Worm (Caenorhabditis elegans) whole organism, L2 larva: Measurements from ENCODE around the gene cpt-2.

Source experiments
- F13H6.1 ChIP-seq: sonication (generic microtip); optimal IDR thresholded peaks from 2 replicates; lab custom pipeline; 2016; ENCODE audit warnings: missing genetic modification characterization, missing compliant biosample characterization
- R02D3.7 ChIP-seq: fragments of 150-350 bp; optimal IDR thresholded peaks from 2 replicates; lab custom pipeline; 2014; ENCODE audit warnings: missing biosample characterization, missing genetic modification characterization
- ZK546.5 ChIP-seq: sonication (generic microtip); optimal IDR thresholded peaks from 2 replicates; lab custom pipeline; 2017; ENCODE audit warnings: missing biosample characterization, missing genetic modification characterization
- aly-2 ChIP-seq: fragments of 150-350 bp; optimal IDR thresholded peaks from 2 replicates; lab custom pipeline; 2014; ENCODE audit warnings: missing biosample characterization, missing genetic modification characterization
- ama-1 ChIP-seq: fragments of 150-350 bp; optimal IDR thresholded peaks from 2 replicates; lab custom pipeline; 2018; ENCODE audit warnings: inconsistent platforms
- blmp-1 ChIP-seq: sonication (generic microtip); optimal IDR thresholded peaks from 2 replicates; lab custom pipeline; 2017; ENCODE audit warnings: missing genetic modification characterization, mild to moderate bottlenecking, missing compliant biosample characterization, antibody characterized with exemption, moderate library complexity; ENCODE audit not compliant: insufficient read depth
- ceh-16 ChIP-seq: fragments of 150-350 bp; optimal IDR thresholded peaks from 2 replicates; lab custom pipeline; 2014; ENCODE audit warnings: missing biosample characterization, missing genetic modification characterization
- ceh-82 ChIP-seq: fragments of 150-350 bp; optimal IDR thresholded peaks from 2 replicates; lab custom pipeline; 2014; ENCODE audit warnings: missing biosample characterization, missing genetic modification characterization
- crh-2 ChIP-seq: sonication (generic microtip); optimal IDR thresholded peaks from 2 replicates; lab custom pipeline; 2017; ENCODE audit warnings: missing biosample characterization, missing genetic modification characterization
- dmd-4 ChIP-seq: sonication (generic microtip); optimal IDR thresholded peaks from 2 replicates; lab custom pipeline; 2017; ENCODE audit warnings: missing biosample characterization, missing genetic modification characterization
- egl-27 ChIP-seq: sonication (generic microtip); optimal IDR thresholded peaks from 3 replicates; lab custom pipeline; 2017; ENCODE audit warnings: missing biosample characterization, missing genetic modification reagents, missing genetic modification characterization
- elt-1 ChIP-seq: fragments of 150-350 bp; optimal IDR thresholded peaks from 2 replicates; lab custom pipeline; 2014; ENCODE audit warnings: missing biosample characterization, missing genetic modification characterization
- fos-1 ChIP-seq: fragments of 150-350 bp; optimal IDR thresholded peaks from 2 replicates; lab custom pipeline; 2014; ENCODE audit warnings: missing biosample characterization, missing genetic modification characterization
- gmeb-1 ChIP-seq: fragments of 150-350 bp; optimal IDR thresholded peaks from 2 replicates; lab custom pipeline; 2014; ENCODE audit warnings: missing biosample characterization, missing genetic modification characterization
- lin-11 ChIP-seq: fragments of 150-350 bp; sonication (generic microtip); optimal IDR thresholded peaks from 2 replicates; lab custom pipeline; 2014; ENCODE audit warnings: missing biosample characterization, missing genetic modification characterization, inconsistent platforms, mixed read lengths
- lin-13 ChIP-seq: fragments of 150-350 bp; optimal IDR thresholded peaks from 2 replicates; lab custom pipeline; 2014; ENCODE audit warnings: missing biosample characterization, missing genetic modification reagents, missing genetic modification characterization
- lin-39 ChIP-seq: fragments of 150-350 bp; optimal IDR thresholded peaks from 2 replicates; lab custom pipeline; 2014; ENCODE audit warnings: missing biosample characterization, missing genetic modification reagents, missing genetic modification characterization
- lsy-2 ChIP-seq, 2 experiments: fragments of 150-350 bp in 1 of 2; sonication (generic microtip) in 1 of 2; optimal IDR thresholded peaks; 2 replicates each; lab custom pipeline; 2014 to 2017; ENCODE audit warnings: missing biosample characterization in 2 of 2, missing genetic modification characterization in 2 of 2
- mbf-1 ChIP-seq: sonication (generic microtip); optimal IDR thresholded peaks from 2 replicates; lab custom pipeline; 2017; ENCODE audit warnings: missing biosample characterization, missing genetic modification characterization
- nhr-10 ChIP-seq: sonication (generic microtip); optimal IDR thresholded peaks from 2 replicates; lab custom pipeline; 2017; ENCODE audit warnings: missing biosample characterization, missing genetic modification characterization
- nhr-11 ChIP-seq: fragments of 150-350 bp; optimal IDR thresholded peaks from 2 replicates; lab custom pipeline; 2014; ENCODE audit warnings: missing biosample characterization, missing genetic modification characterization
- nhr-12 ChIP-seq: fragments of 150-350 bp; optimal IDR thresholded peaks from 2 replicates; lab custom pipeline; 2014; ENCODE audit warnings: missing biosample characterization, missing genetic modification characterization
- nhr-129 ChIP-seq: fragments of 150-350 bp; optimal IDR thresholded peaks from 2 replicates; lab custom pipeline; 2014; ENCODE audit warnings: missing biosample characterization, missing genetic modification characterization
- nhr-21 ChIP-seq: fragments of 150-350 bp; optimal IDR thresholded peaks from 2 replicates; lab custom pipeline; 2014; ENCODE audit warnings: missing biosample characterization, missing genetic modification characterization
- nhr-23 ChIP-seq: fragments of 150-350 bp; optimal IDR thresholded peaks from 2 replicates; lab custom pipeline; 2014; ENCODE audit warnings: missing biosample characterization, missing genetic modification reagents, missing genetic modification characterization
- nhr-237 ChIP-seq: fragments of 150-350 bp; optimal IDR thresholded peaks from 2 replicates; lab custom pipeline; 2014; ENCODE audit warnings: missing biosample characterization, missing genetic modification characterization
- nhr-25 ChIP-seq: fragments of 150-350 bp; sonication (generic microtip); optimal IDR thresholded peaks from 3 replicates; lab custom pipeline; 2014; ENCODE audit warnings: missing biosample characterization, missing genetic modification characterization
- nhr-77 ChIP-seq: fragments of 150-350 bp; optimal IDR thresholded peaks from 2 replicates; lab custom pipeline; 2014; ENCODE audit warnings: missing biosample characterization, missing genetic modification characterization
- peb-1 ChIP-seq: fragments of 150-350 bp; optimal IDR thresholded peaks from 2 replicates; lab custom pipeline; 2014; ENCODE audit warnings: missing biosample characterization, missing genetic modification characterization
- sem-4 ChIP-seq: fragments of 150-350 bp; optimal IDR thresholded peaks from 2 replicates; lab custom pipeline; 2014; ENCODE audit warnings: missing biosample characterization, missing genetic modification reagents, missing genetic modification characterization
- sma-3 ChIP-seq: sonication (generic microtip); optimal IDR thresholded peaks from 2 replicates; lab custom pipeline; 2016; ENCODE audit warnings: missing genetic modification reagents, missing genetic modification characterization, missing compliant biosample characterization
- snpc-4 ChIP-seq: fragments of 150-350 bp; optimal IDR thresholded peaks from 2 replicates; lab custom pipeline; 2014; ENCODE audit warnings: missing biosample characterization, missing genetic modification characterization
- unc-39 ChIP-seq: fragments of 150-350 bp; optimal IDR thresholded peaks from 2 replicates; lab custom pipeline; 2014; ENCODE audit warnings: missing biosample characterization, missing genetic modification characterization
- unc-55 ChIP-seq: fragments of 150-350 bp; sonication (generic microtip); optimal IDR thresholded peaks from 3 replicates; lab custom pipeline; 2014; ENCODE audit warnings: missing biosample characterization, missing genetic modification reagents, missing genetic modification characterization
- zag-1 ChIP-seq: fragments of 150-350 bp; optimal IDR thresholded peaks from 2 replicates; lab custom pipeline; 2014; ENCODE audit warnings: missing biosample characterization, missing genetic modification characterization
- ztf-4 ChIP-seq: fragments of 150-350 bp; optimal IDR thresholded peaks from 2 replicates; lab custom pipeline; 2014; ENCODE audit warnings: missing biosample characterization, missing genetic modification characterization

The cpt-2 gene

DNA sequence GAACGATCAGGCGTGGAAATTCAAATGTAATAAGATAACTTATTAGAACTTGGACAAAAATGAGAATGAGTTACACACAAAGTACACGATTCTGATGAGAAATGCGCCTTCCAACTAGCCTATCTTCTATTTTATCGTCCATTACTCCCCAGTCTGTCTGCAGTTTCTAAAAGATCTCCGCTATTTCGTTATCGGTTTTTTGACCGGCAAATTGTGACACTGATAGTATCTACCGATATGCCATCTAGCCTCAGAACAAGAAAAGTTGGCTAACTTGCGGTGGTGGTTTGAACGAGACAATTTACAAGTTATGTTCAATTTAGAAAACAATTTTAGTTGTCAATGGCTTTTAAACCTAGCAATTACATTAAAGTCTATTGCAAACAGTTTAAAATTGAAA lies 32.1 kb downstream of the cpt-2 start:
- TF ChIP-seq ceh-16 (tag; lab: Kevin White, UChicago): peak; percentile 95
- no peak for TF ChIP-seq lin-13 (GFP tag; lab: Kevin White, UChicago)
- TF ChIP-seq R02D3.7 (tag; lab: Kevin White, UChicago): no peak
- TF ChIP-seq elt-1 (tag; lab: Kevin White, UChicago): peak; percentile 89
- TF ChIP-seq sma-3: no peak
- TF ChIP-seq fos-1 (tag; lab: Kevin White, UChicago): peak; percentile 96
- TF ChIP-seq crh-2 (tag; lab: Kevin White, UChicago): peak; percentile 57
- TF ChIP-seq unc-39 (tag; lab: Kevin White, UChicago): no peak

DNA sequence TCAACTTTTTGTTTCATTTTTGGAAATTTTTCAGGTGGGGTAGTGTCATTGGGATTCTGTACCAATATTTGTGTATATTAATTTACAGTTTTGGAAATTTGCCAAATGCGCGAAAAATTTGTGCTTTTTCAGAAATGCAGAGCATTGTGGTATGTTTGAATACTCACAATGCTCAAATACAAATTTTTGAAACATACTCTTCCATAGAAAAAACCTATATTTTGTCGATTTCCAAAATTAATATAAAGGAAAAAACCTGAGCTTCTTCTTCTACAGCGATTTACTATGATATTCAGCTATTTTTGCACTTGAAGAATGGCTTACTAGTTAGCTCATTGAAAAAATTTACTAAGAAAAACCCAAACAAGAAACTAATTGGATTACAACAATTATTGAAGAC lies 33.5 kb downstream of the cpt-2 start:
- TF ChIP-seq sma-3 (no peak), gmeb-1 (no peak), R02D3.7 (tag; lab: Kevin White, UChicago) (no peak), unc-55 (no peak), lin-13 (GFP tag; lab: Kevin White, UChicago) (no peak), elt-1 (tag; lab: Kevin White, UChicago) (no peak), fos-1 (tag; lab: Kevin White, UChicago) (no peak), dmd-4 (tag; lab: Kevin White, UChicago) (no peak), nhr-10 (tag; lab: Kevin White, UChicago) (no peak), nhr-237 (tag; lab: Kevin White, UChicago) (no peak), nhr-23 (tag; lab: Kevin White, UChicago) (no peak), mbf-1 (no peak), lin-39 (tag; lab: Kevin White, UChicago) (no peak), ceh-82 (tag; lab: Kevin White, UChicago) (no peak), egl-27 (no peak), ceh-16 (tag; lab: Kevin White, UChicago) (no peak)

DNA sequence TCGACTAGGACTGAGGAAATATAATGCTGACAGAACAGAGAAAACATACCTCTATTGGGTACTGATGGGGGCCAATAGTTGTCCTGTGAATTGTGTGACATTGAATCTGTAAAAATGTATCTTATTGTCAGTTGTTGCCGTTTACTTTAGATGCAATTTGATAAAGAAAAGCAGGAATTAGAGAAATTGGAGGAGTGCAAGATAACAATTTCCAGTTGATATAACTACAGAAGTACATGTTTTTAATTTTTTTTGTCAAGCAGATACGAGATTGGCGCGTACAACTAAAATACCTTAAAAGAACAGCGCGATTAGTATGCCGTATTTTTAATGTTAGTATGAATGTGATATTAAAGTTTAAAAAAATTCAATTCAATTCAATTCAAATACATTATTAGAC lies 38.6 kb downstream of the cpt-2 start, which contains the start of gene zip-6:
TSS of gene zip-6 (minus strand) at position 101 of the 400 bp plus-strand sequence.
- TF ChIP-seq ama-1 (lab: Kevin White, UChicago) (no peak), crh-2 (tag; lab: Kevin White, UChicago) (no peak)

DNA sequence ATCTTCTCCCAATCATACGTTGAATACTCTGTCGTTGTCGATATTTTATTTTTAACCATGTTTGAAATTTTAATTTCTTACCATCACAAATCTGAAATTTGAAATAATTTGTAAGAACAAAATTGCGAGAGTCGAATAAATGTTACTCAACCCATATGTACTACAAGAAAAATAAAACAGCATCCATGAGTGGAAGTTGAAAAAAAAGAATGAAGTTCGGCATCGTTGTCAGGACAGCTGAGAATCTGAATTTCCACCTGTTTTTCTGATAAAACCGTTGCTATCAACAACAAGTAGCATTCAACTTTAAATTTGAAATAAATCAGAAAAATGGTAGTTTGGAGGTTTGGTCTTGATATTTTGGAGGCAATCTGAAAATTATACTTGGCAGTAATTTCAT lies 44.4 kb downstream of the cpt-2 start, which contains the start of gene C29F4.3:
TSS of gene C29F4.3 (minus strand) at position 101 of the 400 bp plus-strand sequence.
- TF ChIP-seq unc-55 (no peak), F13H6.1 (tag; lab: Kevin White, UChicago) (no peak), sem-4 (no peak), nhr-11 (no peak), ztf-4 (no peak), elt-1 (tag; lab: Kevin White, UChicago) (no peak), zag-1 (no peak), ZK546.5 (tag; lab: Kevin White, UChicago) (no peak), dmd-4 (tag; lab: Kevin White, UChicago) (no peak), nhr-129 (tag; lab: Kevin White, UChicago) (no peak), snpc-4 (tag; lab: Kevin White, UChicago) (no peak)

DNA sequence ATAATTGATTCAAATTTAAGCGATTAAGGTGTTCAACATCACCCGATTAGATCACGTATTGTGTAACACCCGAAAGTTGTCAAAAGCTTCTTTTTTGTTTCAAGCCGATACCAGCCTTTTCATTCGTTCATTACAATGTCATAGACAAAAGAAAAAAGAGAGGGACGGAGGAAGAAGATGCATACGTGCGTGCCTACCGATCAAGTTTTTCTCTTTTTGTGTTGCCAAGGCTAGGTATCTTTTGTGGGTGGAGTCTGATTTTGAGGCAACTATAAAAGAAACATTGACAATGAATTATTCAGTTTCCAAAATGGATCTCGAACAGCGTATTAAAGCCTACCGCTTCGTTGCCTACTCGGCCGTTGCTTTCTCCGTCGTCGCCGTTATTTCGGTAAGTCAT lies 45.8 kb downstream of the cpt-2 start, which contains the start of gene col-125:
TSS of gene col-125 (plus strand) at position 301 of the 400 bp plus-strand sequence.
- no peak for TF ChIP-seq nhr-77 (tag; lab: Kevin White, UChicago)
- peak; percentile 22 for TF ChIP-seq blmp-1
- TF ChIP-seq, all 48 proteins: peak for 1

DNA sequence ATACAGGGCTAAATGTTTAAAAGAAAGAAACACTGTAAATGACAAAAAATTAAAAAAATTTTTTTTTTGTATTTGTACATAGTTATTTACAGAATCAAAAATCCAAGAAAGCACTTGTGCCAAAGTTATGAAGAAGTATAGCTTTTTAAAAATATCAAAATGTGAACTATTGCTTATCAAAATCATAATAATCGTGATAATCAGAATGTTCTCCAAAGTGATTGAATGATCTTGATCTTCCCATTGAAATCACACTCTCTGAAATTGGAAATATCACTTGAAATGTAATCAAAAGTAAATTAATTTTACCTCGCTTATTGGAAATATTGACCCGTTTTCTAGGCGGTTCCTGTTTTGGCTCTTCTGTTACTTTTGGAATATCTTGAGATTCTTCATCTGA lies 47.1 kb downstream of the cpt-2 start:
- TF ChIP-seq dmd-4 (tag; lab: Kevin White, UChicago): no peak
- no peak for TF ChIP-seq sma-3
- TF ChIP-seq nhr-129 (tag; lab: Kevin White, UChicago): no peak
- TF ChIP-seq nhr-21: no peak
- peak; percentile 53 for TF ChIP-seq nhr-25 (tag; lab: Kevin White, UChicago)

DNA sequence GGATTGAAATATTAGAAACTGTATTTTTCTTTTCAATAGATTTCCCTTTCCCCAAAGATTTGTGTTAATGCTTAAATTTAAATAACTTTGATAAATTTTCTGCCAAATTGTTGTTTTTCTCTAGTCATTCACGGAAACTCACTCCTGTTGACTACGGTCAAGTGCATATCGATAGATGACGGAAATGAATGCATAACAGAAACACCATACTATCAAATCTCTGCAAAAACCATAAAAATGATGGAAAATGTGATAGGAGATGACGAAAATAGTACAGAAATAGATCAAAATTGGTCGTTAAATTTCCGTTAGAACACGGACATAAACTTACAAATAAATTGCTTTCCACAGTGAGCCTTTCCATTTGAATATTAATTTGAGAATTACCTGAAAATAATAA lies 49.6 kb downstream of the cpt-2 start:
- TF ChIP-seq nhr-10 (tag; lab: Kevin White, UChicago) (no peak), mbf-1 (no peak), lin-11 (tag; lab: Kevin White, UChicago) (no peak), ceh-16 (tag; lab: Kevin White, UChicago) (no peak), nhr-12 (tag; lab: Kevin White, UChicago) (no peak), lsy-2 (tag; optimal IDR thresholded peaks at IDR 0.05; lab: Kevin White, UChicago) (no peak), peb-1 (no peak), aly-2 (no peak), R02D3.7 (tag; lab: Kevin White, UChicago) (no peak), crh-2 (tag; lab: Kevin White, UChicago) (no peak), F13H6.1 (tag; lab: Kevin White, UChicago) (no peak), nhr-77 (tag; lab: Kevin White, UChicago) (no peak), ceh-82 (tag; lab: Kevin White, UChicago) (no peak), nhr-237 (tag; lab: Kevin White, UChicago) (no peak), unc-55 (no peak), fos-1 (tag; lab: Kevin White, UChicago) (no peak), ama-1 (lab: Kevin White, UChicago) (no peak)
